Fruit fly (Drosophila melanogaster): ENCODE data around the gene wac.

Gene wac

dm6 chr3L:257618-258475 lies at the start of gene wac, which contains the start of gene DIP2 (continued):
- peak; percentile 5 for TF ChIP-seq HLHmδ (GFP tag; optimal IDR thresholded peaks at IDR 0.05)
- peak; percentile 75 for TF ChIP-seq Hr3 (GFP tag; optimal IDR thresholded peaks at IDR 0.05)
- peak; percentile 39 for TF ChIP-seq BtbVII (GFP tag; optimal IDR thresholded peaks at IDR 0.05)
- TF ChIP-seq tio (GFP tag; optimal IDR thresholded peaks at IDR 0.05), result no peak
- TF ChIP-seq ase (GFP tag; IDR thresholded peaks at IDR 0.05), result peak; percentile 65
- peak; percentile 69 for TF ChIP-seq lbe (GFP tag; optimal IDR thresholded peaks at IDR 0.05)
- peak; percentile 85 for TF ChIP-seq pho (GFP tag; optimal IDR thresholded peaks at IDR 0.05)
- TF ChIP-seq Sin3A (optimal IDR thresholded peaks at IDR 0.05), result peak; percentile 89
- TF ChIP-seq CG5953 (GFP tag; IDR thresholded peaks at IDR 0.05), result peak; percentile 49
- peak; percentile 84 to 94 for TF ChIP-seq Pdp1 (GFP tag; optimal IDR thresholded peaks at IDR 0.05)
- no peak for TF ChIP-seq D (optimal IDR thresholded peaks at IDR 0.05)
- peak; percentile 59 for TF ChIP-seq D (GFP tag; optimal IDR thresholded peaks at IDR 0.05)
- TF ChIP-seq crc (GFP tag; optimal IDR thresholded peaks at IDR 0.05), result peak; percentile 67
- TF ChIP-seq Dek (tag; optimal IDR thresholded peaks at IDR 0.05), result no peak
- peak; percentile 53 for TF ChIP-seq pb (GFP tag; optimal IDR thresholded peaks at IDR 0.05)
- no peak for TF ChIP-seq CG7745 (tag; optimal IDR thresholded peaks at IDR 0.05)
- TF ChIP-seq Deaf1 (tag; optimal IDR thresholded peaks at IDR 0.05), result peak; percentile 89
- TF ChIP-seq CG14860 (GFP tag; IDR thresholded peaks at IDR 0.05; ENCODE audit: partially characterized antibody), result peak; percentile 76
- peak; percentile 74 for TF ChIP-seq sug (tag; optimal IDR thresholded peaks at IDR 0.05)
- peak; percentile 60 for TF ChIP-seq CG13123 (GFP tag; optimal IDR thresholded peaks at IDR 0.05)
- TF ChIP-seq sens-2 (GFP tag; IDR thresholded peaks at IDR 0.05), result peak; percentile 45; the same call in 1 of the 2 replicates
- TF ChIP-seq CG8089 (GFP tag; optimal IDR thresholded peaks at IDR 0.05), result peak; percentile 73
- TF ChIP-seq dati (GFP tag; IDR thresholded peaks at IDR 0.05), result no peak
- peak; percentile 71 for TF ChIP-seq CG14014 (GFP tag; IDR thresholded peaks at IDR 0.05)
- TF ChIP-seq az2 (GFP tag; optimal IDR thresholded peaks at IDR 0.05), result peak; percentile 79
- peak; percentile 85 for TF ChIP-seq HLH54F (GFP tag; optimal IDR thresholded peaks at IDR 0.05)
- peak; percentile 57 for TF ChIP-seq Fer2 (tag; optimal IDR thresholded peaks at IDR 0.05)
- TF ChIP-seq sens (GFP tag), result peak; percentile 95
- peak; percentile 61; the same call in 2 of the 3 replicates for TF ChIP-seq CG11560 (tag; IDR thresholded peaks at IDR 0.05)
- TF ChIP-seq mld (GFP tag; IDR thresholded peaks at IDR 0.05; ENCODE audit: partially characterized antibody), result peak; percentile 63; the same call in 2 of the 3 replicates
- TF ChIP-seq Sox100B (GFP tag; optimal IDR thresholded peaks at IDR 0.05), result no peak
- no peak for TF ChIP-seq fd64A (GFP tag; optimal IDR thresholded peaks at IDR 0.05)
- TF ChIP-seq cato (GFP tag; optimal IDR thresholded peaks at IDR 0.05; ENCODE audit: borderline replicate concordance), result peak; percentile 49
- TF ChIP-seq en (GFP tag; optimal IDR thresholded peaks at IDR 0.05), result peak; percentile 21
- TF ChIP-seq CG6272 (GFP tag; IDR thresholded peaks at IDR 0.05), result peak; percentile 77
- TF ChIP-seq z (GFP tag; IDR thresholded peaks at IDR 0.05), result no peak
- TF ChIP-seq kay (GFP tag; optimal IDR thresholded peaks at IDR 0.05), result peak; percentile 49
- TF ChIP-seq CG13624 (GFP tag; optimal IDR thresholded peaks at IDR 0.05), result peak; percentile 88
- peak; percentile 45 for TF ChIP-seq CG13894 (tag; optimal IDR thresholded peaks at IDR 0.05)
- no peak for TF ChIP-seq Oli (tag; optimal IDR thresholded peaks at IDR 0.05)
- peak; percentile 49 for TF ChIP-seq CG1233 (GFP tag; optimal IDR thresholded peaks at IDR 0.05)
- no peak for TF ChIP-seq scrt (GFP tag; optimal IDR thresholded peaks at IDR 0.05)
- TF ChIP-seq Oaz (GFP tag; IDR thresholded peaks at IDR 0.05), result peak; percentile 50
- peak; percentile 33 for TF ChIP-seq gcm (GFP tag; optimal IDR thresholded peaks at IDR 0.05)
- TF ChIP-seq Vsx1 (GFP tag; optimal IDR thresholded peaks at IDR 0.05), result no peak
- TF ChIP-seq amos (GFP tag; IDR thresholded peaks at IDR 0.05; ENCODE audit: partially characterized antibody), result peak; percentile 90
- TF ChIP-seq HHEX (GFP tag; optimal IDR thresholded peaks at IDR 0.05), result peak; percentile 11
- TF ChIP-seq CG18764 (GFP tag; optimal IDR thresholded peaks at IDR 0.05), result peak; percentile 74
- TF ChIP-seq CG9727 (GFP tag; optimal IDR thresholded peaks at IDR 0.05), result peak; percentile 56

All from whole organism, embryonic.